Fruit fly (Drosophila melanogaster) whole organism, prepupa: Measurements from ENCODE around the gene CG43400.

Source experiments
- Blimp-1 ChIP-seq: fragments of 200-800 bp; sonication (Bioruptor generic); optimal IDR thresholded peaks from 3 replicates; lab custom pipeline; 2017; ENCODE audit warnings: missing biosample characterization, missing genetic modification characterization, mild to moderate bottlenecking, moderate library complexity, missing genetic modification reagents
- CG10631 ChIP-seq: fragments of 200-800 bp; sonication (Bioruptor generic); optimal IDR thresholded peaks from 2 replicates; lab custom pipeline; 2016; ENCODE audit warnings: missing biosample characterization, missing genetic modification characterization
- CG11762 ChIP-seq: fragments of 200-800 bp; sonication (Bioruptor generic); optimal IDR thresholded peaks from 3 replicates; lab custom pipeline; 2016; ENCODE audit warnings: missing biosample characterization, missing genetic modification characterization; ENCODE audit not compliant: insufficient read depth
- CG1621 ChIP-seq: fragments of 200-800 bp; sonication (Bioruptor generic); optimal IDR thresholded peaks from 3 replicates; lab custom pipeline; 2018; ENCODE audit warnings: missing biosample characterization, mild to moderate bottlenecking, missing genetic modification characterization
- CG3032 ChIP-seq: fragments of 200-800 bp; optimal IDR thresholded peaks from 2 replicates; lab custom pipeline; 2019; ENCODE audit warnings: missing biosample characterization, mild to moderate bottlenecking, missing genetic modification characterization, moderate library complexity
- CG31627 ChIP-seq: fragments of 200-800 bp; sonication (Bioruptor generic); optimal IDR thresholded peaks from 3 replicates; lab custom pipeline; 2016; ENCODE audit warnings: missing biosample characterization, missing genetic modification characterization
- CG34406 ChIP-seq: fragments of 200-800 bp; sonication (Bioruptor generic); optimal IDR thresholded peaks from 3 replicates; lab custom pipeline; 2016; ENCODE audit warnings: missing biosample characterization, missing genetic modification characterization
- CG3919 ChIP-seq: fragments of 200-800 bp; sonication (Bioruptor generic); optimal IDR thresholded peaks from 3 replicates; lab custom pipeline; 2016; ENCODE audit warnings: missing biosample characterization, missing genetic modification characterization
- CG4318 ChIP-seq: fragments of 200-800 bp; sonication (Bioruptor generic); optimal IDR thresholded peaks from 3 replicates; lab custom pipeline; 2017; ENCODE audit warnings: missing biosample characterization, mild to moderate bottlenecking, missing genetic modification characterization
- CG6792 ChIP-seq: fragments of 200-800 bp; sonication (Bioruptor generic); optimal IDR thresholded peaks from 3 replicates; lab custom pipeline; 2016; ENCODE audit warnings: missing biosample characterization, missing genetic modification characterization
- CG7368 ChIP-seq: fragments of 200-800 bp; sonication (Bioruptor generic); optimal IDR thresholded peaks from 3 replicates; lab custom pipeline; 2016; ENCODE audit warnings: missing biosample characterization, missing genetic modification characterization
- CG8319 ChIP-seq: fragments of 200-800 bp; sonication (Bioruptor generic); optimal IDR thresholded peaks from 3 replicates; lab custom pipeline; 2016; ENCODE audit warnings: missing biosample characterization, missing genetic modification characterization
- CG8632 ChIP-seq: fragments of 200-800 bp; sonication (Bioruptor generic); optimal IDR thresholded peaks from 3 replicates; lab custom pipeline; 2016; ENCODE audit warnings: missing biosample characterization, missing genetic modification characterization
- CG9139 ChIP-seq: fragments of 200-800 bp; sonication (Bioruptor generic); optimal IDR thresholded peaks from 3 replicates; lab custom pipeline; 2017; ENCODE audit warnings: missing biosample characterization, mild to moderate bottlenecking, missing genetic modification characterization
- Eip78C ChIP-seq: fragments of 200-800 bp; sonication (Bioruptor generic); peaks from one replicate; lab custom pipeline; 2016; ENCODE audit warnings: missing biosample characterization, missing genetic modification characterization
- Eip93F ChIP-seq: fragments of 200-800 bp; sonication (Bioruptor generic); optimal IDR thresholded peaks from 2 replicates; lab custom pipeline; 2016; ENCODE audit warnings: missing biosample characterization, mild to moderate bottlenecking, missing genetic modification characterization
- Ets21C ChIP-seq: fragments of 200-800 bp; sonication (Bioruptor generic); optimal IDR thresholded peaks from 3 replicates; lab custom pipeline; 2016; ENCODE audit warnings: missing biosample characterization, missing genetic modification characterization
- Ets96B ChIP-seq: fragments of 200-800 bp; optimal IDR thresholded peaks from 2 replicates; lab custom pipeline; 2019; ENCODE audit warnings: missing biosample characterization, mild to moderate bottlenecking, missing genetic modification characterization, moderate library complexity
- Hr39 ChIP-seq: fragments of 200-800 bp; sonication (Bioruptor generic); optimal IDR thresholded peaks from 2 replicates; lab custom pipeline; 2016; ENCODE audit warnings: missing biosample characterization, missing genetic modification characterization
- OdsH ChIP-seq: fragments of 200-800 bp; sonication (Bioruptor generic); optimal IDR thresholded peaks from 3 replicates; lab custom pipeline; 2016; ENCODE audit warnings: missing biosample characterization, missing genetic modification characterization
- Sox102F ChIP-seq: fragments of 200-800 bp; sonication (Bioruptor generic); optimal IDR thresholded peaks from 2 replicates; lab custom pipeline; 2016; ENCODE audit warnings: missing biosample characterization, mild to moderate bottlenecking, missing genetic modification characterization
- Sox14 ChIP-seq: fragments of 200-800 bp; sonication (Bioruptor generic); optimal IDR thresholded peaks from 3 replicates; lab custom pipeline; 2016; ENCODE audit warnings: missing biosample characterization, missing genetic modification characterization
- achi ChIP-seq: fragments of 200-800 bp; sonication (Bioruptor generic); optimal IDR thresholded peaks from 3 replicates; lab custom pipeline; 2016; ENCODE audit warnings: missing biosample characterization, missing genetic modification characterization
- acj6 ChIP-seq: fragments of 200-800 bp; sonication (Bioruptor generic); optimal IDR thresholded peaks from 3 replicates; lab custom pipeline; 2016; ENCODE audit warnings: missing biosample characterization, missing genetic modification characterization
- cyc ChIP-seq: fragments of 200-800 bp; sonication (Bioruptor generic); optimal IDR thresholded peaks from 3 replicates; lab custom pipeline; 2016; ENCODE audit warnings: missing biosample characterization, missing genetic modification characterization
- eg ChIP-seq: fragments of 200-800 bp; sonication (Bioruptor generic); IDR thresholded peaks from 3 replicates; pipeline ENCODE4 v1.3.6; 2022; ENCODE audit warnings: missing biosample characterization, missing genetic modification characterization
- esn ChIP-seq: fragments of 200-800 bp; sonication (Bioruptor generic); optimal IDR thresholded peaks from 2 replicates; lab custom pipeline; 2016; ENCODE audit warnings: missing biosample characterization, mild to moderate bottlenecking, missing genetic modification characterization, moderate library complexity
- fd59A ChIP-seq: fragments of 200-800 bp; sonication (Bioruptor generic); optimal IDR thresholded peaks from 2 replicates; lab custom pipeline; 2017; ENCODE audit warnings: missing biosample characterization, mild to moderate bottlenecking, missing genetic modification characterization, missing genetic modification reagents
- fkh ChIP-seq: fragments of 200-800 bp; sonication (Bioruptor generic); optimal IDR thresholded peaks from 3 replicates; lab custom pipeline; 2017; ENCODE audit warnings: missing biosample characterization, mild to moderate bottlenecking, missing genetic modification characterization, moderate library complexity
- lz ChIP-seq: fragments of 200-800 bp; sonication (Bioruptor generic); optimal IDR thresholded peaks from 3 replicates; lab custom pipeline; 2016; ENCODE audit warnings: missing biosample characterization, missing genetic modification characterization
- net ChIP-seq: fragments of 200-800 bp; sonication (Bioruptor generic); optimal IDR thresholded peaks from 3 replicates; lab custom pipeline; 2016; ENCODE audit warnings: missing biosample characterization, missing genetic modification characterization
- pdm3 ChIP-seq: fragments of 200-800 bp; sonication (Bioruptor generic); optimal IDR thresholded peaks from 3 replicates; lab custom pipeline; 2016; ENCODE audit warnings: missing biosample characterization, missing genetic modification characterization
- svp ChIP-seq: fragments of 200-800 bp; sonication (Bioruptor generic); peaks from one replicate; lab custom pipeline; 2016; ENCODE audit warnings: missing biosample characterization, missing genetic modification characterization
- topi ChIP-seq: fragments of 200-800 bp; sonication (Bioruptor generic); optimal IDR thresholded peaks from 3 replicates; lab custom pipeline; 2016; ENCODE audit warnings: missing biosample characterization, missing genetic modification characterization
- vri ChIP-seq: fragments of 200-800 bp; sonication (Bioruptor generic); optimal IDR thresholded peaks from 3 replicates; lab custom pipeline; 2016; ENCODE audit warnings: missing biosample characterization, mild to moderate bottlenecking, missing genetic modification characterization

Gene CG43400

DNA sequence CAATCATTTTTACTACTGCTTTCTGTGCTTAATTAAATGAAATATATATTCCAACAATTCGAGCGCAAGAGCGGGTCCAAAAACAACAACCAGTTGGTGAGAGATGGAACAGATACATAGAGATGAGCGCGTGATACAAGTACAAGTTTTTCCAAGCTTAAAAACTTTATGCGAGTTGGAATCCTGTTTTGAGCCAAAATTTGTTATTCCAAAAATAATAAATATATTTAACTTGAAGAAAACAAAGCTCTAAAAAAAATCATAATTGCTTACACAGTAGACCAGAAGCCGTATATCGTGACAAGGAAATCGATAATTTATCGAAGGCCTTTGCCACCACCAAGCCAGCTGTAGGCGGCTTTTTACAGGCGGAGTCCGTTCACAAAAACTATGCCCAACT, 24.2 kb downstream of the CG43400 start, which contains the start of the genes CG13097 and PIG-U (continued):
- TF ChIP-seq fd59A: peak; percentile 53
- peak; percentile 64 for TF ChIP-seq CG34406 (GFP tag; lab: Kevin White, UChicago)
- TF ChIP-seq CG6792: peak; percentile 72
- TF ChIP-seq cyc (GFP tag; lab: Kevin White, UChicago): peak; percentile 87

DNA sequence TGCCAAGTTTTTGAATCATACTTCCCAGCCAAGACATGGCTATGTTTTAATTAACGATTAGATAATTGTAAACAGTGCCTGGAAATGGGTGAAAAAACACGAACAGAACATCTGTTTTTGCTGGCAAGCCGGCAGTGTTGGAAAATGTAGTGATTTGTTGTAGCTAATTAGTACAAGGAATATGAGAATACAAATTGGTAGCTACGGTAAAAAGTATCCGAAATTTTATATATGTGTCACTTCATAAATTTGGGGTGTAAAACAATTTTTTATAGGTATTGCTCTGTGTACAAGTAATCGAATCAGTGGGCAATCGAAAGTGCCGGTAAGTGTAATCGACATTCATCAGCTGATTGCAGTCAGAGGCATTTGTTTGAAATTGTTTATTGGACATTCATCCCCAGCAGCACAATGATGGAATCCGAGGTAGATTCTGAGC, 26.7 kb downstream of the CG43400 start, which contains the start of the genes mRpL51 and Uba4:
Gene mRpL51 (minus strand): TSS at position 125 of the 439 bp plus-strand sequence.
Gene Uba4 (plus strand): TSS at position 156 of the 439 bp plus-strand sequence.
- TF ChIP-seq achi (GFP tag; lab: Kevin White, UChicago): peak; percentile 59
- peak; percentile 42 for TF ChIP-seq Hr39 (GFP tag; lab: Kevin White, UChicago)
- peak; percentile 53 for TF ChIP-seq acj6 (GFP tag; lab: Kevin White, UChicago)
- peak; percentile 55 for TF ChIP-seq CG31627 (GFP tag; lab: Kevin White, UChicago)
- peak; percentile 19 for TF ChIP-seq Ets96B (tag; lab: Kevin White, UChicago)
- no peak for TF ChIP-seq pdm3 (GFP tag; lab: Kevin White, UChicago)
- TF ChIP-seq CG10631 (GFP tag; lab: Kevin White, UChicago): peak; percentile 41
- no peak for TF ChIP-seq CG4318 (GFP tag; lab: Kevin White, UChicago)
- peak; percentile 25 for TF ChIP-seq CG3032 (tag; lab: Kevin White, UChicago)
- peak; percentile 46 for TF ChIP-seq CG6792
- TF ChIP-seq OdsH (GFP tag; lab: Kevin White, UChicago): peak; percentile 56
- TF ChIP-seq CG3919 (GFP tag; lab: Kevin White, UChicago): peak; percentile 61
- TF ChIP-seq lz (GFP tag; lab: Kevin White, UChicago): peak; percentile 45
- TF ChIP-seq Ets21C (GFP tag; lab: Kevin White, UChicago): no peak
- peak; percentile 54 for TF ChIP-seq Sox14 (GFP tag; lab: Kevin White, UChicago)
- peak; percentile 57 for TF ChIP-seq topi (GFP tag; lab: Kevin White, UChicago)
- TF ChIP-seq vri (GFP tag; lab: Kevin White, UChicago): peak; percentile 84
- peak; percentile 74 for TF ChIP-seq Eip78C
- TF ChIP-seq CG7368: no peak
- TF ChIP-seq CG34406 (GFP tag; lab: Kevin White, UChicago): peak; percentile 39
- TF ChIP-seq Blimp-1 (GFP tag; lab: Kevin White, UChicago): no peak
- peak; percentile 8 for TF ChIP-seq CG11762 (GFP tag; lab: Kevin White, UChicago)
- TF ChIP-seq esn (GFP tag; lab: Kevin White, UChicago): peak; percentile 69
- peak; percentile 19 for TF ChIP-seq cyc (GFP tag; lab: Kevin White, UChicago)
- no peak for TF ChIP-seq CG8632 (GFP tag; lab: Kevin White, UChicago)
- TF ChIP-seq, all 60 proteins: peak for 19

DNA sequence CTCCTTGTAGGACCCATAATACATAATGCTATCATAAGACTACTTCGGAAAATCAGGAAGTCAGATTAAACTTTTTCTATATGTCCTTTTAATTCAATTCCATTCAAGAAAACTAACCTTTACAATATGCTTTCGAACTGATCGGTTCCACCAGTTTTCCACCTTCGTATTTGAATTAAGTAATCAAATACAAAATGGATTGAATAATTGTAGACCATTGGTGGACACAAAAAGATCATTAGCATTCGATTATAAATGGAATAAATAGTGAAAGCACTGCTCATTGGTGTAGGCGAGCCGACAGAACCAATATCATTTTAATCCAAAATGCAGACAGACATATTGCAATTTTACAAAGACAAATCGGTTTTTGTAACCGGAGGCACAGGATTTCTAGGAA, 28.9 kb downstream of the CG43400 start, which contains the start of gene Sgp:
Gene Sgp (plus strand): TSS at position 301 of the 400 bp plus-strand sequence.
- TF ChIP-seq Eip93F (GFP tag; lab: Kevin White, UChicago): no peak
- TF ChIP-seq Sox102F (GFP tag; lab: Kevin White, UChicago): no peak
- no peak for TF ChIP-seq eg
- no peak for TF ChIP-seq vri (GFP tag; lab: Kevin White, UChicago)
- no peak for TF ChIP-seq net
- no peak for TF ChIP-seq esn (GFP tag; lab: Kevin White, UChicago)
- TF ChIP-seq CG8319 (GFP tag; lab: Kevin White, UChicago): no peak
- TF ChIP-seq svp (GFP tag; lab: Kevin White, UChicago): no peak
- no peak for TF ChIP-seq CG9139 (GFP tag; lab: Kevin White, UChicago)
- no peak for TF ChIP-seq fkh
- no peak for TF ChIP-seq CG1621 (tag; lab: Kevin White, UChicago)
- TF ChIP-seq achi (GFP tag; lab: Kevin White, UChicago): no peak
- TF ChIP-seq, all 60 proteins: peak for 0
